Fruit fly (Drosophila melanogaster): ENCODE data around the gene sfl.

sfl gene

dm6 chr3L:6494928-6495806 is at the start of gene sfl, which contains the start of gene Vps8 (continued):
- TF ChIP-seq Dek (tag; optimal IDR thresholded peaks at IDR 0.05) = peak; percentile 11
- peak; percentile 58 for TF ChIP-seq slbo (GFP tag; IDR thresholded peaks at IDR 0.05)
- TF ChIP-seq Ssrp (tag; optimal IDR thresholded peaks at IDR 0.05) = no peak
- TF ChIP-seq Nf-YB (GFP tag; optimal IDR thresholded peaks at IDR 0.05) = peak; percentile 30
- TF ChIP-seq CG34224 (GFP tag; IDR thresholded peaks at IDR 0.05; ENCODE audit: partially characterized antibody) = peak; percentile 81
- no peak for TF ChIP-seq Usf (GFP tag; optimal IDR thresholded peaks at IDR 0.05)
- no peak for TF ChIP-seq Dfd (GFP tag; optimal IDR thresholded peaks at IDR 0.05)
- no peak for TF ChIP-seq CG1233 (GFP tag; optimal IDR thresholded peaks at IDR 0.05)
- peak; percentile 50 for TF ChIP-seq stwl (tag; optimal IDR thresholded peaks at IDR 0.05)
- no peak for TF ChIP-seq CG6654 (GFP tag; optimal IDR thresholded peaks at IDR 0.05)
- peak; percentile 11 for TF ChIP-seq Ets65A (GFP tag)
- peak; percentile 10 for TF ChIP-seq CG12299 (tag; optimal IDR thresholded peaks at IDR 0.05)
- TF ChIP-seq sob (GFP tag; IDR thresholded peaks at IDR 0.05) = peak; percentile 32; the same call in 1 of the 2 replicates
- peak; percentile 84 for TF ChIP-seq tna (GFP tag; IDR thresholded peaks at IDR 0.05; ENCODE audit: partially characterized antibody)
- no peak for TF ChIP-seq zf30C (GFP tag; optimal IDR thresholded peaks at IDR 0.05)
- peak; percentile 67; the same call in 1 of the 3 replicates for TF ChIP-seq zen2 (GFP tag; IDR thresholded peaks at IDR 0.05; ENCODE audit: partially characterized antibody)
- TF ChIP-seq CkIIα-i1 (GFP tag; IDR thresholded peaks at IDR 0.05) = no peak
- TF ChIP-seq ro (GFP tag; IDR thresholded peaks at IDR 0.05) = no peak
- peak; percentile 4 for TF ChIP-seq Myb (GFP tag; optimal IDR thresholded peaks at IDR 0.05)
- peak; percentile 87 for TF ChIP-seq vnd (GFP tag; IDR thresholded peaks at IDR 0.05; ENCODE audit: partially characterized antibody)
- TF ChIP-seq CG1024 (GFP tag; IDR thresholded peaks at IDR 0.05) = no peak
- TF ChIP-seq pb (GFP tag; optimal IDR thresholded peaks at IDR 0.05) = no peak
- TF ChIP-seq Sry-δ (GFP tag; optimal IDR thresholded peaks at IDR 0.05) = peak; percentile 93
- TF ChIP-seq gsb (GFP tag; IDR thresholded peaks at IDR 0.05) = no peak
- no peak for TF ChIP-seq da (GFP tag; optimal IDR thresholded peaks at IDR 0.05)
- no peak for TF ChIP-seq Chrac-16 (GFP tag; optimal IDR thresholded peaks at IDR 0.05)
- TF ChIP-seq CG4707 (GFP tag; optimal IDR thresholded peaks at IDR 0.05) = no peak
- no peak for TF ChIP-seq sima (GFP tag; optimal IDR thresholded peaks at IDR 0.05)
- TF ChIP-seq ken (GFP tag; IDR thresholded peaks at IDR 0.05) = no peak
- TF ChIP-seq otp (GFP tag; IDR thresholded peaks at IDR 0.05) = no peak
- no peak for TF ChIP-seq disco-r (GFP tag; optimal IDR thresholded peaks at IDR 0.05)
- peak; percentile 87 for TF ChIP-seq unc-4 (GFP tag; IDR thresholded peaks at IDR 0.05; ENCODE audit: partially characterized antibody)
- TF ChIP-seq CG6689 (GFP tag; IDR thresholded peaks at IDR 0.05) = no peak
- peak; percentile 32 for TF ChIP-seq chm (GFP tag; IDR thresholded peaks at IDR 0.05)
- peak; percentile 69; the same call in 2 of the 3 replicates for TF ChIP-seq CG34422 (GFP tag; IDR thresholded peaks at IDR 0.05)
- no peak for TF ChIP-seq CG10366 (GFP tag; IDR thresholded peaks at IDR 0.05)
- no peak for TF ChIP-seq Vsx1 (GFP tag; optimal IDR thresholded peaks at IDR 0.05)
- peak; percentile 36; the same call in 1 of the 2 replicates for TF ChIP-seq ranshi (GFP tag; IDR thresholded peaks at IDR 0.05)
- TF ChIP-seq scrt (GFP tag; optimal IDR thresholded peaks at IDR 0.05) = no peak
- TF ChIP-seq ara (GFP tag; IDR thresholded peaks at IDR 0.05) = no peak
- no peak for TF ChIP-seq CG9876 (GFP tag; optimal IDR thresholded peaks at IDR 0.05)
- no peak for TF ChIP-seq CG7357 (GFP tag; IDR thresholded peaks at IDR 0.05)
- TF ChIP-seq Adf1 (GFP tag; IDR thresholded peaks at IDR 0.05) = peak; percentile 7; the same call in 1 of the 2 replicates
- TF ChIP-seq Lpt (GFP tag; optimal IDR thresholded peaks at IDR 0.05) = no peak
- TF ChIP-seq CG6272 (GFP tag; IDR thresholded peaks at IDR 0.05) = 0 out of 2 replicates have a peak, but pooled peaks have one; percentile 15
- peak; percentile 80 for TF ChIP-seq chinmo (GFP tag; IDR thresholded peaks at IDR 0.05; ENCODE audit: partially characterized antibody)
- no peak for TF ChIP-seq HLHmδ (GFP tag; optimal IDR thresholded peaks at IDR 0.05)
- no peak for TF ChIP-seq eyg (GFP tag; optimal IDR thresholded peaks at IDR 0.05)
- no peak for TF ChIP-seq CG14965 (GFP tag; optimal IDR thresholded peaks at IDR 0.05; ENCODE audit: borderline replicate concordance)
